Worm (Caenorhabditis elegans) whole organism, midembryonic: ENCODE measurements around the gene trmt-10C.2.

Source experiments
- T22C8.4 ChIP-seq: fragments of 200-800 bp; sonication (Bioruptor generic); IDR thresholded peaks from 2 replicates; pipeline ENCODE4 v1.3.6; 2022; ENCODE audit warnings: missing genetic modification characterization, missing compliant biosample characterization
- cog-1 ChIP-seq: sonication (generic microtip); optimal IDR thresholded peaks from 2 replicates; lab custom pipeline; 2016; ENCODE audit warnings: missing genetic modification characterization, missing compliant biosample characterization
- flt-1 ChIP-seq: fragments of 200-800 bp; sonication (Bioruptor generic); IDR thresholded peaks from 2 replicates; pipeline ENCODE4 v1.3.6; 2022; ENCODE audit warnings: missing genetic modification characterization, missing compliant biosample characterization
- klf-2 ChIP-seq: fragments of 200-800 bp; sonication (Bioruptor generic); conservative IDR thresholded peaks from 2 replicates; pipeline ENCODE4 v1.3.6; 2022; ENCODE audit warnings: missing genetic modification reagents, missing genetic modification characterization, missing compliant biosample characterization
- med-1 ChIP-seq: sonication (generic microtip); optimal IDR thresholded peaks from 2 replicates; lab custom pipeline; 2017; ENCODE audit warnings: missing genetic modification characterization, mild to moderate bottlenecking, missing compliant biosample characterization, antibody characterized with exemption, missing genetic modification reagents; ENCODE audit not compliant: insufficient read depth
- ref-1 ChIP-seq: fragments of 200-800 bp; sonication (Bioruptor generic); conservative IDR thresholded peaks from 2 replicates; pipeline ENCODE4 v1.3.6; 2022; ENCODE audit warnings: missing genetic modification reagents, missing genetic modification characterization, missing compliant biosample characterization
- tab-1 ChIP-seq: fragments of 200-800 bp; sonication (Bioruptor generic); IDR thresholded peaks from 2 replicates; pipeline ENCODE4 v1.3.6; 2022; ENCODE audit warnings: missing genetic modification characterization, missing compliant biosample characterization
- ztf-23 ChIP-seq: fragments of 200-800 bp; sonication (Bioruptor generic); IDR thresholded peaks from 2 replicates; pipeline ENCODE4 v1.3.6; 2022; ENCODE audit warnings: missing genetic modification reagents, missing genetic modification characterization, missing compliant biosample characterization
- ztf-29 ChIP-seq: fragments of 200-800 bp; sonication (Bioruptor generic); IDR thresholded peaks from 2 replicates; pipeline ENCODE4 v1.3.6; 2022; ENCODE audit warnings: missing genetic modification reagents, missing genetic modification characterization, missing compliant biosample characterization

The trmt-10C.2 gene

DNA sequence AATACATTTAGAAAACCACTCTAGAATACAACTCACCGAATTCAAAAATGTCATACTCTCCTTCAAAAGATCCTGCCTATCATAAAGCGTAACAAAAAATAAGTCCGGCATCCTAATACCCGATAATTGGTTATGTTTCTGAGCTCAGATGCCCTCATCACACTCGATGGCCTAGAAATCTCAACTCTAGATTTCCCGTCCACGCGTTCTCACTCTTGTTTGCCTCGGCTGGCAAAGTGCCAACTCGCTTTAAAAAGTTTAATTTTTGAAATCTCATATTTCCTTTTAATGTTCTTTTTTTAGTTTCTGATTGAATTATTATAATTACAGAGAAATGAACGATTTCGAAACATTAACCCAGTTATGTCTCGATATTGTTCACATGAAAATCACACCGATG is 21.6 kb downstream of the trmt-10C.2 start, which contains the start of the genes C56G2.15 and thoc-2:
TSS of gene C56G2.15 (minus strand) at position 188 of the 400 bp plus-strand sequence.
TSS of gene thoc-2 (plus strand) at position 331 of the 400 bp plus-strand sequence.
- TF ChIP-seq flt-1 (GFP tag; lab: Robert Waterston, UW) (no peak), ztf-23 (GFP tag; lab: Robert Waterston, UW) (no peak), ref-1 (GFP tag; lab: Robert Waterston, UW) (no peak), ztf-29 (no peak), T22C8.4 (GFP tag; lab: Robert Waterston, UW) (no peak), tab-1 (GFP tag; lab: Robert Waterston, UW) (no peak), klf-2 (GFP tag; lab: Robert Waterston, UW) (no peak), cog-1 (tag; lab: Kevin White, UChicago) (no peak), med-1 (GFP tag; lab: Kevin White, UChicago) (no peak)

DNA sequence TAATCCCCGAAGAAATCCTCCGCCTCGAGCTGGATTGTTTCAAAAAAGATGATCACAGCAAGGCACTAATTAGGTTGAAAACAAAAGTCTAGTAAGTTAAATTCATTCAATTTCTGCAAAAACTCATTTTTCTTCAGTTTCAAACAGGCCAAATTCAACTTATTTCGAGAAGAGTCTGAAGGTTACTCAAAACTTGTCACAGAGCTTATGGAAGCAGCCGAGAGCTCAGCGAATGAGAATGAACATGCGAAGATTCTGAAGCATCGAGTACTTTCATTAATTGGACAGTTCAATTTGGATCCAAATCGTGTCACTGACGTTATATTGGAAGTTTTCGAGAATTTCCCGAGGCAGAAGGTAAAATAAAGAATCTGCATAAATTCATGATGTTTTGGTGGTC is 22.4 kb downstream of the trmt-10C.2 start:
- TF ChIP-seq ref-1 (GFP tag; lab: Robert Waterston, UW) (no peak), med-1 (GFP tag; lab: Kevin White, UChicago) (no peak), flt-1 (GFP tag; lab: Robert Waterston, UW) (no peak), cog-1 (tag; lab: Kevin White, UChicago) (no peak), tab-1 (GFP tag; lab: Robert Waterston, UW) (no peak), ztf-29 (no peak), klf-2 (GFP tag; lab: Robert Waterston, UW) (no peak), ztf-23 (GFP tag; lab: Robert Waterston, UW) (no peak), T22C8.4 (GFP tag; lab: Robert Waterston, UW) (no peak)

DNA sequence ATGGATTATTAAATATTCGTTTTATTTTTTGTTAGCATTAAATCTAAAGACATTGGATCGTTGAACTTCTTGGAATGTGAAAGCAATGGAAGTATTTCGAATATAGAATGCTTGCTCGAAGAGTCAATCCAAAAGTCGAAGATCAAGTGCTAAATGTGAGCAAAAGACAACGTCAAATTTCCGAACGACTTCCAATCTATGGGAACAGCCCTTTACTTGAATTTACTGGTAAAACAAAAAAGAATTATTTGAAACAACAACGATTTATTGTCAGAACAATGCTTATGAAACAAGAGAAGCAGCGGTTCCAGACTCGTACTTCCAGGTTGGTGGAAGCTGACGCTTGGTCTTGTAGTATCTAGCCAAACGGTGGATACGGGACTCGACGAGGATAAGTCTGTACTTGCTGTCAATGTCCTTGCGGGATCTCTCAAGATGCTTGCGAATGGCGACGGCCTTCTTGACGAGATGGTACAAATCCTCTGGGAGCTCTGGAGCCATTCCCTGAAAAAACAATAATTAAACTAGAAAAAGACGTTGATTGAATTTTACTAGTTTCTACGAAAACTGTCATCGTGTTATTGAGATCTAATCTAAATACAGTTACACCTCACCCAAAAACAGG is 27.9 kb downstream of the trmt-10C.2 start:
- TF ChIP-seq ztf-29 (no peak), tab-1 (GFP tag; lab: Robert Waterston, UW) (no peak), cog-1 (tag; lab: Kevin White, UChicago) (no peak), klf-2 (GFP tag; lab: Robert Waterston, UW) (no peak), ref-1 (GFP tag; lab: Robert Waterston, UW) (no peak), ztf-23 (GFP tag; lab: Robert Waterston, UW) (no peak), T22C8.4 (GFP tag; lab: Robert Waterston, UW) (no peak), flt-1 (GFP tag; lab: Robert Waterston, UW) (no peak), med-1 (GFP tag; lab: Kevin White, UChicago) (no peak)

ce11 chrIII:6374947-6375415 is 28.9 kb downstream of the trmt-10C.2 start, which contains the start of the genes rps-13 and nfx-1:
TSS of gene rps-13 (minus strand) at chrIII:6374997.
TSS of gene nfx-1 (plus strand) at chrIII:6375379.
- TF ChIP-seq flt-1 (GFP tag; lab: Robert Waterston, UW): peak; percentile 72
- no peak for TF ChIP-seq ztf-29
- no peak for TF ChIP-seq tab-1 (GFP tag; lab: Robert Waterston, UW)
- peak; percentile 65 for TF ChIP-seq cog-1 (tag; lab: Kevin White, UChicago)
- no peak for TF ChIP-seq ztf-23 (GFP tag; lab: Robert Waterston, UW)

- TF ChIP-seq flt-1 (GFP tag; lab: Robert Waterston, UW) (peak; percentile 63; the same call in 1 of the 2 replicates), med-1 (GFP tag; lab: Kevin White, UChicago) (no peak), ref-1 (GFP tag; lab: Robert Waterston, UW) (no peak), T22C8.4 (GFP tag; lab: Robert Waterston, UW) (no peak), ztf-29 (no peak), klf-2 (GFP tag; lab: Robert Waterston, UW) (no peak), tab-1 (GFP tag; lab: Robert Waterston, UW) (no peak)
Measured at ce11 chrIII:6379129-6379528, 33.0 kb downstream of the trmt-10C.2 start, which contains the start of gene C16A3.6. TSS of gene C16A3.6 (plus strand) at chrIII:6379212.

- TF ChIP-seq ref-1 (GFP tag; lab: Robert Waterston, UW): no peak
- TF ChIP-seq ztf-29: no peak
- no peak for TF ChIP-seq tab-1 (GFP tag; lab: Robert Waterston, UW)
- no peak for TF ChIP-seq flt-1 (GFP tag; lab: Robert Waterston, UW)
Measured at ce11 chrIII:6380472-6380871, 34.4 kb downstream of the trmt-10C.2 start, which contains the start of gene C16A3.5. TSS of gene C16A3.5 (plus strand) at chrIII:6380772.

DNA sequence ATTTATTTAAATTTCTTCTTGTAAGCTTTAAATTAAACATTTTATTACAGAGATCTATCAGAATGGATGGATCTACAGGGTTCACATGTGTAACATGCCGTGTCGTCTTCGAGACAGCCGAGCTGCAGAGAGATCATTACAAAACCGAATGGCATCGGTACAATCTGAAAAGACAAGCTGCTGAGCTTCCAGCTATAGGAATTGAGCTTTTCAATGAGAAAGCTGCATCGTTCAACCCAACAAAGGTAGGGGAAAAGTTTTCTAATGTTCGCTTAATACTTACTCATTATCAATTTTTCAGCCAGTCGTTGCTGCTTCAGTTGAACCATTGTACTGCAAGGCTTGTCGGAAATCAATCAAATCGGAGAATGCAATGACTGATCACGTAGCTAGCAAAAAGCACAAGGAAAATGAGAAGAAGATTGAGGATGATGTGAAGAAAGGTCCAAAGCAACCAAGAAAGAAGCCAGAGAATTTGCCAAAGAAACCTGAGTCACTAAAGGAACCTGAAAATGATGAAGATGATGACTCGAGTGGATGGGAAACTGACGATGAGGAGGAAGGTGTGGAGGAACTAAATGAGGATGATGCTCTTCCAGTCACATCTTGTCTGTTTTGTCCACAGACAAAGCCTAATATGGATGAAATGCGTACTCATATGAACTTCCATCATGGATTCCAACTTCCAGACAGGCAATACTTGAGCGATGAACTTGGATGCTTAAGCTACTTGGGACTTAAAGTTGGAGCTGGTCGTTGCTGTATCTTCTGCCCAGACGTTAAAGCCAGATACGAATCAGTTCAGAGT is 35.7 kb downstream of the trmt-10C.2 start, which contains the start of gene znf-622:
TSS of gene znf-622 (plus strand) at position 51 of the 808 bp plus-strand sequence.
- TF ChIP-seq ztf-23 (GFP tag; lab: Robert Waterston, UW): no peak
- TF ChIP-seq flt-1 (GFP tag; lab: Robert Waterston, UW): no peak
- no peak for TF ChIP-seq med-1 (GFP tag; lab: Kevin White, UChicago)
- no peak for TF ChIP-seq cog-1 (tag; lab: Kevin White, UChicago)
- no peak for TF ChIP-seq T22C8.4 (GFP tag; lab: Robert Waterston, UW)
- TF ChIP-seq ztf-29: no peak
- TF ChIP-seq tab-1 (GFP tag; lab: Robert Waterston, UW): no peak
- no peak for TF ChIP-seq klf-2 (GFP tag; lab: Robert Waterston, UW)
- TF ChIP-seq ref-1 (GFP tag; lab: Robert Waterston, UW): no peak

- TF ChIP-seq ref-1 (GFP tag; lab: Robert Waterston, UW): no peak
- TF ChIP-seq klf-2 (GFP tag; lab: Robert Waterston, UW): no peak
- no peak for TF ChIP-seq T22C8.4 (GFP tag; lab: Robert Waterston, UW)
- TF ChIP-seq ztf-29: no peak
- no peak for TF ChIP-seq flt-1 (GFP tag; lab: Robert Waterston, UW)
- no peak for TF ChIP-seq ztf-23 (GFP tag; lab: Robert Waterston, UW)
- TF ChIP-seq cog-1 (tag; lab: Kevin White, UChicago): no peak
- TF ChIP-seq med-1 (GFP tag; lab: Kevin White, UChicago): no peak
- no peak for TF ChIP-seq tab-1 (GFP tag; lab: Robert Waterston, UW)
Measured at ce11 chrIII:6382987-6383602, 37.0 kb downstream of the trmt-10C.2 start, which contains the start of gene let-716. TSS of gene let-716 (plus strand) at chrIII:6383552.
